Fruit fly (Drosophila melanogaster): ENCODE measurements around the gene Naglu.

The Naglu gene

DNA sequence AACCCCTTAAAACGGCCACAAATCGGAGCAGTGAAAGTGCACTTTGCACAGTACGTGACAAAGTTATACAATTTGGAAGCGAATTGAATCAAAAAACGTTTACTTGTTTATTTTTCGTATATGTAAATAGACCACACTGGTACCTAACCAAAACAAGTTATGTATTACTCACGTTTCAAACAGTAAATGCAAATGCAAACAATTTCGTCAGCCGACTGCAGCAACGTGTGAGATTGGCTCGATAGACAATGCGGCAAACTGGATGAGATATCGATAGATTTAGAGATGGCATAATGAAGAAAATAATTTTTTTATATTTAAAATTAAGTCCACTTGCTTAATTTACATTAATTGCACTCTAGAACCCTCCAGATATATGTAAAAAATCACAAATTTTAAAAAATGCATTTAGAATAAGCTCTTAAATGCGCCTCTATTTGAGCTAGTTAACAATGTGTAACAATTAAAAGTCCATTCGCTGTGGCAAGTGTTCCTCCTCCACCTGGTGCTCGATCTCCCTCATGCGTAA is 30.1 kb downstream of the Naglu start, which contains the start of gene AlaRS (continued):
- TF ChIP-seq gsb-n (tag; optimal IDR thresholded peaks at IDR 0.05) = no peak
- TF ChIP-seq salm (tag; optimal IDR thresholded peaks at IDR 0.05) = no peak
- peak; percentile 29 for TF ChIP-seq HmgZ (tag; optimal IDR thresholded peaks at IDR 0.05)
- peak; percentile 12 for TF ChIP-seq Fer3 (tag; optimal IDR thresholded peaks at IDR 0.05)
- TF ChIP-seq MESR4 (GFP tag; optimal IDR thresholded peaks at IDR 0.05) = peak; percentile 77
- TF ChIP-seq CG13424 (tag; optimal IDR thresholded peaks at IDR 0.05) = peak; percentile 58
- TF ChIP-seq vnd (GFP tag; IDR thresholded peaks at IDR 0.05; ENCODE audit: partially characterized antibody) = peak; percentile 47; the same call in 2 of the 3 replicates

DNA sequence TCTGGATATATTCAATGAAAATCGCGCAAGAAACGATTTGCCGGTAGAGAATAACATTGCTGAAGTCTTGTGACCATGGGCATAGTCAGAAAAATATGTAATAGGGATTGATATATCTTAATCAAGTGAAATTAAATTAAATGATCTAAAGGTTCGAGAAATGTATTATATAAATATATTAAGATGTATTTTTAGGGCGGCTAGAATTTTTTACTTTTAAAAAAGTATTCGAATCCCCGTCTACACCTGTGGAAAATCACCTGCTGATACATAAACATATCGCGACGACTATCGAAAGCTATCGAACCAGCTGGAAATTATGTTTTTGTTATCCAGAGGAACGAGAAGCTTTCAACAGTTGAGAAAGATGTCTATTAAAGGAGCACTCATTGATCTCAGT is 35.0 kb downstream of the Naglu start, which contains the start of the genes CG13390 and CG17294:
TSS of gene CG13390 (minus strand) at position 81 of the 400 bp plus-strand sequence.
TSS of gene CG17294 (plus strand) at position 319 of the 400 bp plus-strand sequence.
- TF ChIP-seq Gsc (GFP tag; IDR thresholded peaks at IDR 0.05) (peak; percentile 98), CG17186 (GFP tag; optimal IDR thresholded peaks at IDR 0.05) (peak; percentile 94), CG3847 (GFP tag; IDR thresholded peaks at IDR 0.05) (peak; percentile 100), H2.0 (GFP tag; IDR thresholded peaks at IDR 0.05) (peak; percentile 99), schlank (tag; optimal IDR thresholded peaks at IDR 0.05) (peak; percentile 98), CG6689 (GFP tag; IDR thresholded peaks at IDR 0.05) (peak; percentile 99), CG11696 (GFP tag; IDR thresholded peaks at IDR 0.05) (peak; percentile 98), cad (GFP tag; optimal IDR thresholded peaks at IDR 0.05) (no peak), CG11695 (GFP tag; IDR thresholded peaks at IDR 0.05) (peak; percentile 100), CG32772 (GFP tag; IDR thresholded peaks at IDR 0.05) (peak; percentile 100), CG7987 (GFP tag; optimal IDR thresholded peaks at IDR 0.05) (peak; percentile 98), Rfx (GFP tag; IDR thresholded peaks at IDR 0.05) (peak; percentile 100), salm (tag; optimal IDR thresholded peaks at IDR 0.05) (peak; percentile 99), CG6175 (GFP tag; IDR thresholded peaks at IDR 0.05) (peak; percentile 99), kay (GFP tag; optimal IDR thresholded peaks at IDR 0.05) (peak; percentile 99), CG17385 (GFP tag; optimal IDR thresholded peaks at IDR 0.05) (peak; percentile 99), CG31441 (GFP tag; IDR thresholded peaks at IDR 0.05) (peak; percentile 100), CG6683 (GFP tag; optimal IDR thresholded peaks at IDR 0.05) (peak; percentile 99), Dek (tag; optimal IDR thresholded peaks at IDR 0.05) (peak; percentile 100), CG15601 (tag; optimal IDR thresholded peaks at IDR 0.05) (peak; percentile 99), ttk (GFP tag; IDR thresholded peaks at IDR 0.05) (peak; percentile 99), lola (GFP tag; optimal IDR thresholded peaks at IDR 0.05) (peak in 1 of 3 experiments; percentile 99), Deaf1 (tag; optimal IDR thresholded peaks at IDR 0.05) (peak; percentile 92), CG8089 (GFP tag; optimal IDR thresholded peaks at IDR 0.05) (peak; percentile 81), CG13123 (GFP tag; optimal IDR thresholded peaks at IDR 0.05) (peak; percentile 98), mirr (GFP tag; optimal IDR thresholded peaks at IDR 0.05) (peak; percentile 99), B-H2 (GFP tag; optimal IDR thresholded peaks at IDR 0.05) (peak; percentile 99), Blimp-1 (GFP tag; optimal IDR thresholded peaks at IDR 0.05) (peak; percentile 99), zfh2 (GFP tag; optimal IDR thresholded peaks at IDR 0.05) (peak; percentile 95), tup (GFP tag; optimal IDR thresholded peaks at IDR 0.05) (peak; percentile 98), CG9797 (GFP tag; optimal IDR thresholded peaks at IDR 0.05) (peak; percentile 65), CG3163 (GFP tag; optimal IDR thresholded peaks at IDR 0.05) (peak; percentile 71), CG9609 (GFP tag; optimal IDR thresholded peaks at IDR 0.05) (peak; percentile 91), CG32532 (GFP tag; IDR thresholded peaks at IDR 0.05) (peak; percentile 100), CG14667 (GFP tag; IDR thresholded peaks at IDR 0.05) (peak; percentile 99), cas (GFP tag; IDR thresholded peaks at IDR 0.05) (peak; percentile 99), CG15011 (GFP tag; optimal IDR thresholded peaks at IDR 0.05) (peak; percentile 99), phol (tag; optimal IDR thresholded peaks at IDR 0.05) (peak; percentile 99), aop (GFP tag; IDR thresholded peaks at IDR 0.05) (peak; percentile 97), Hr78 (GFP tag; optimal IDR thresholded peaks at IDR 0.05) (peak in 1 of 2 experiments; percentile 97), luna (GFP tag; optimal IDR thresholded peaks at IDR 0.05) (peak; percentile 86), CG18476 (GFP tag; optimal IDR thresholded peaks at IDR 0.05) (peak; percentile 97)

Data from whole organism, embryonic.